Worm (Caenorhabditis elegans) whole organism, late embryonic: ENCODE data around the gene M18.6.

Source experiments
- C08G9.2 ChIP-seq: sonication (generic microtip); optimal IDR thresholded peaks from 2 replicates; lab custom pipeline; 2016; ENCODE audit warnings: mild to moderate bottlenecking, missing genetic modification characterization, moderate library complexity, missing compliant biosample characterization
- F13H6.1 ChIP-seq: sonication (generic microtip); optimal IDR thresholded peaks from 2 replicates; lab custom pipeline; 2016; ENCODE audit warnings: missing genetic modification characterization, missing compliant biosample characterization
- K02D7.2 ChIP-seq: sonication (generic microtip); optimal IDR thresholded peaks from 2 replicates; lab custom pipeline; 2017; ENCODE audit warnings: mild to moderate bottlenecking, missing genetic modification characterization, missing compliant biosample characterization
- K09A11.1 ChIP-seq: sonication (generic microtip); optimal IDR thresholded peaks from 2 replicates; lab custom pipeline; 2017; ENCODE audit warnings: antibody characterized with exemption, mild to moderate bottlenecking, missing genetic modification characterization, missing compliant biosample characterization; ENCODE audit not compliant: insufficient read depth
- T23F11.4 ChIP-seq: fragments of 200-800 bp; sonication (Bioruptor generic); optimal IDR thresholded peaks from 2 replicates; lab custom pipeline; 2018; ENCODE audit warnings: mild to moderate bottlenecking, missing genetic modification characterization, missing compliant biosample characterization
- ahr-1 ChIP-seq: sonication (generic microtip); optimal IDR thresholded peaks from 2 replicates; lab custom pipeline; 2016; ENCODE audit warnings: missing genetic modification characterization, missing compliant biosample characterization
- ama-1 ChIP-seq: fragments of 150-350 bp; optimal IDR thresholded peaks from 2 replicates; lab custom pipeline; 2014
- ceh-14 ChIP-seq: sonication (generic microtip); optimal IDR thresholded peaks from 2 replicates; lab custom pipeline; 2016; ENCODE audit warnings: missing genotype, missing genetic modification characterization, missing compliant biosample characterization
- ceh-19 ChIP-seq: fragments of 200-800 bp; sonication (Bioruptor generic); optimal IDR thresholded peaks from 2 replicates; lab custom pipeline; 2018; ENCODE audit warnings: mild to moderate bottlenecking, missing genetic modification characterization, missing compliant biosample characterization
- ceh-22 ChIP-seq: sonication (generic microtip); optimal IDR thresholded peaks from 2 replicates; lab custom pipeline; 2017; ENCODE audit warnings: missing biosample characterization, missing genetic modification characterization
- ceh-31 ChIP-seq: sonication (generic microtip); optimal IDR thresholded peaks from 2 replicates; lab custom pipeline; 2016; ENCODE audit warnings: missing genetic modification characterization, missing compliant biosample characterization
- ceh-34 ChIP-seq: sonication (generic microtip); optimal IDR thresholded peaks from 2 replicates; lab custom pipeline; 2016; ENCODE audit warnings: mild to moderate bottlenecking, missing genetic modification characterization, missing compliant biosample characterization
- ceh-9 ChIP-seq: sonication (generic microtip); optimal IDR thresholded peaks from 2 replicates; lab custom pipeline; 2016; ENCODE audit warnings: mild to moderate bottlenecking, missing genetic modification characterization, inconsistent platforms, missing compliant biosample characterization
- che-1 ChIP-seq: sonication (generic microtip); optimal IDR thresholded peaks from 2 replicates; lab custom pipeline; 2016; ENCODE audit warnings: mild to moderate bottlenecking, missing genetic modification characterization, missing compliant biosample characterization
- elt-2 ChIP-seq: sonication (generic microtip); optimal IDR thresholded peaks from 2 replicates; lab custom pipeline; 2016; ENCODE audit warnings: missing genetic modification reagents, missing genetic modification characterization, missing compliant biosample characterization
- elt-4 ChIP-seq: sonication (generic microtip); optimal IDR thresholded peaks from 2 replicates; lab custom pipeline; 2016; ENCODE audit warnings: missing genetic modification characterization, missing compliant biosample characterization
- ets-4 ChIP-seq: sonication (generic microtip); optimal IDR thresholded peaks from 2 replicates; lab custom pipeline; 2016; ENCODE audit warnings: missing genetic modification characterization, missing compliant biosample characterization
- eyg-1 ChIP-seq: sonication (generic microtip); optimal IDR thresholded peaks from 2 replicates; lab custom pipeline; 2016; ENCODE audit warnings: missing genotype, missing genetic modification characterization, missing compliant biosample characterization
- fax-1 ChIP-seq: sonication (generic microtip); optimal IDR thresholded peaks from 2 replicates; lab custom pipeline; 2016; ENCODE audit warnings: missing genotype, missing genetic modification characterization, missing compliant biosample characterization
- fkh-10 ChIP-seq: fragments of 150-350 bp; optimal IDR thresholded peaks from 2 replicates; lab custom pipeline; 2014; ENCODE audit warnings: missing biosample characterization, missing genetic modification reagents, missing genetic modification characterization
- fkh-6 ChIP-seq: sonication (generic microtip); optimal IDR thresholded peaks from 2 replicates; lab custom pipeline; 2016; ENCODE audit warnings: missing genetic modification characterization, missing compliant biosample characterization
- gmeb-2 ChIP-seq: sonication (generic microtip); optimal IDR thresholded peaks from 2 replicates; lab custom pipeline; 2016; ENCODE audit warnings: missing genetic modification characterization, inconsistent platforms, missing compliant biosample characterization
- hlh-13 ChIP-seq: fragments of 200-800 bp; sonication (Bioruptor generic); optimal IDR thresholded peaks from 2 replicates; lab custom pipeline; 2018; ENCODE audit warnings: mild to moderate bottlenecking, missing genetic modification characterization, missing compliant biosample characterization
- hlh-30 ChIP-seq: sonication (generic microtip); optimal IDR thresholded peaks from 2 replicates; lab custom pipeline; 2017; ENCODE audit warnings: antibody characterized with exemption, missing genetic modification characterization, missing compliant biosample characterization; ENCODE audit not compliant: insufficient read depth
- lin-11 ChIP-seq: fragments of 200-800 bp; sonication (Bioruptor generic); optimal IDR thresholded peaks from 2 replicates; lab custom pipeline; 2018; ENCODE audit warnings: mild to moderate bottlenecking, missing genetic modification characterization, missing compliant biosample characterization
- madf-2 ChIP-seq: sonication (generic microtip); optimal IDR thresholded peaks from 2 replicates; lab custom pipeline; 2017; ENCODE audit warnings: missing genetic modification characterization, missing compliant biosample characterization
- nfya-1 ChIP-seq: sonication (generic microtip); optimal IDR thresholded peaks from 2 replicates; lab custom pipeline; 2017; ENCODE audit warnings: missing genetic modification characterization, mild to moderate bottlenecking, missing compliant biosample characterization, antibody characterized with exemption, moderate library complexity
- nhr-11 ChIP-seq: fragments of 150-350 bp; optimal IDR thresholded peaks from 2 replicates; lab custom pipeline; 2014; ENCODE audit warnings: missing biosample characterization, missing genetic modification characterization
- npax-4 ChIP-seq: sonication (generic microtip); optimal IDR thresholded peaks from 2 replicates; lab custom pipeline; 2016; ENCODE audit warnings: missing genetic modification characterization, missing compliant biosample characterization
- odd-2 ChIP-seq: sonication (generic microtip); optimal IDR thresholded peaks from 2 replicates; lab custom pipeline; 2017; ENCODE audit warnings: antibody characterized with exemption, mild to moderate bottlenecking, missing genetic modification characterization, missing compliant biosample characterization
- pag-3 ChIP-seq: sonication (generic microtip); optimal IDR thresholded peaks from 2 replicates; lab custom pipeline; 2016; ENCODE audit warnings: missing compliant biosample characterization, missing genetic modification characterization, borderline replicate concordance
- pha-2 ChIP-seq: sonication (generic microtip); optimal IDR thresholded peaks from 2 replicates; lab custom pipeline; 2017; ENCODE audit warnings: mild to moderate bottlenecking, missing genetic modification characterization, missing compliant biosample characterization
- pqm-1 ChIP-seq: sonication (generic microtip); optimal IDR thresholded peaks from 2 replicates; lab custom pipeline; 2016; ENCODE audit warnings: missing genetic modification characterization, missing compliant biosample characterization
- pros-1 ChIP-seq: fragments of 150-350 bp; optimal IDR thresholded peaks from 2 replicates; lab custom pipeline; 2014; ENCODE audit warnings: missing biosample characterization, missing genetic modification reagents, missing genetic modification characterization
- rnt-1 ChIP-seq: sonication (generic microtip); optimal IDR thresholded peaks from 2 replicates; lab custom pipeline; 2016; ENCODE audit warnings: missing genetic modification characterization, missing compliant biosample characterization
- sox-4 ChIP-seq: sonication (generic microtip); optimal IDR thresholded peaks from 2 replicates; lab custom pipeline; 2017; ENCODE audit warnings: mild to moderate bottlenecking, missing genetic modification characterization, inconsistent platforms, missing compliant biosample characterization
- syd-9 ChIP-seq: sonication (generic microtip); optimal IDR thresholded peaks from 2 replicates; lab custom pipeline; 2016; ENCODE audit warnings: mild to moderate bottlenecking, missing genetic modification characterization, moderate library complexity, missing compliant biosample characterization
- unc-3 ChIP-seq, 2 experiments: fragments of 200-800 bp in 1 of 2; sonication (Bioruptor generic) in 1 of 2; sonication (generic microtip) in 1 of 2; conservative IDR thresholded peaks in 1 of 2; optimal IDR thresholded peaks in 1 of 2; 2 replicates each; pipeline versions ENCODE4 v1.3.6 to Lab custom; 2016 to 2022; ENCODE audit warnings: missing compliant biosample characterization in 2 of 2, missing genetic modification characterization in 2 of 2, missing genetic modification reagents in 1 of 2
- unc-42 ChIP-seq: sonication (generic microtip); optimal IDR thresholded peaks from 2 replicates; lab custom pipeline; 2016; ENCODE audit warnings: missing genotype, missing genetic modification characterization, missing compliant biosample characterization
- unc-55 ChIP-seq: sonication (generic microtip); optimal IDR thresholded peaks from 2 replicates; lab custom pipeline; 2017; ENCODE audit warnings: missing biosample characterization, missing genetic modification reagents, missing genetic modification characterization

The M18.6 gene

ce11 chrIV:12160421-12160820 lies 39.3 kb downstream of the M18.6 start:
- TF ChIP-seq eyg-1 (tag; lab: Kevin White, UChicago) (no peak), unc-55 (GFP tag; lab: Kevin White, UChicago) (no peak), ceh-19 (no peak), T23F11.4 (GFP tag; lab: Kevin White, UChicago) (no peak), pros-1 (no peak), pag-3 (no peak), fax-1 (tag; lab: Kevin White, UChicago) (no peak), K09A11.1 (tag; lab: Kevin White, UChicago) (no peak), fkh-10 (GFP tag; lab: Kevin White, UChicago) (no peak), unc-42 (tag; lab: Kevin White, UChicago) (no peak)

ce11 chrIV:12162732-12163131 lies 41.6 kb downstream of the M18.6 start:
- TF ChIP-seq npax-4 (tag; lab: Kevin White, UChicago) (no peak), nfya-1 (tag; lab: Kevin White, UChicago) (no peak), K02D7.2 (tag; lab: Kevin White, UChicago) (no peak), elt-4 (no peak), odd-2 (tag; lab: Kevin White, UChicago) (no peak), F13H6.1 (tag; lab: Kevin White, UChicago) (no peak), ets-4 (tag; lab: Kevin White, UChicago) (no peak), C08G9.2 (tag; lab: Kevin White, UChicago) (no peak), ceh-31 (tag; lab: Kevin White, UChicago) (no peak), sox-4 (tag; lab: Kevin White, UChicago) (no peak), pqm-1 (no peak), ahr-1 (tag; lab: Kevin White, UChicago) (no peak), syd-9 (no peak), hlh-30 (no peak), ceh-22 (tag; lab: Kevin White, UChicago) (no peak), ceh-14 (tag; lab: Kevin White, UChicago) (no peak), ama-1 (no peak), rnt-1 (no peak), gmeb-2 (tag; lab: Kevin White, UChicago) (no peak)

- TF ChIP-seq ceh-9 (tag; lab: Kevin White, UChicago): no peak
- TF ChIP-seq madf-2 (tag; lab: Kevin White, UChicago): no peak
- TF ChIP-seq pha-2: no peak
- TF ChIP-seq K02D7.2 (tag; lab: Kevin White, UChicago): no peak
- no peak for TF ChIP-seq pag-3
- TF ChIP-seq fkh-10 (GFP tag; lab: Kevin White, UChicago): no peak
- TF ChIP-seq che-1: no peak
- no peak for TF ChIP-seq nhr-11
- TF ChIP-seq ceh-22 (tag; lab: Kevin White, UChicago): no peak
- TF ChIP-seq hlh-13: no peak
- TF ChIP-seq fkh-6 (tag; lab: Kevin White, UChicago): no peak
Measured at ce11 chrIV:12165432-12166078, 44.4 kb downstream of the M18.6 start.

- TF ChIP-seq odd-2 (tag; lab: Kevin White, UChicago): no peak
- TF ChIP-seq ceh-34 (tag; lab: Kevin White, UChicago): no peak
- no peak for TF ChIP-seq ceh-19
- no peak for TF ChIP-seq ceh-9 (tag; lab: Kevin White, UChicago)
- TF ChIP-seq ama-1: no peak
- no peak for TF ChIP-seq elt-2 (tag; lab: Kevin White, UChicago)
- no peak for TF ChIP-seq lin-11
- no peak for TF ChIP-seq unc-3 (GFP tag; conservative IDR thresholded peaks at IDR 0.05; lab: Robert Waterston, UW)
- no peak for TF ChIP-seq unc-3 (tag; optimal IDR thresholded peaks at IDR 0.05; lab: Kevin White, UChicago)
- TF ChIP-seq, all 69 proteins: peak for 0
Measured at ce11 chrIV:12167944-12168343, 46.8 kb downstream of the M18.6 start, which contains the start of gene F20B10.3. Gene F20B10.3, plus strand, starts transcription at chrIV:12168244.
